Worm (Caenorhabditis elegans) whole organism, L4 larva: ENCODE results near the gene srg-30.

Experiments
- dpl-1 ChIP-seq: fragments of 150-350 bp; optimal IDR thresholded peaks from 2 replicates; lab custom pipeline; 2014; ENCODE audit warnings: missing biosample characterization, missing genetic modification reagents, missing genetic modification characterization
- fkh-10 ChIP-seq: fragments of 150-350 bp; optimal IDR thresholded peaks from 2 replicates; lab custom pipeline; 2014; ENCODE audit warnings: missing biosample characterization, missing genetic modification reagents, missing genetic modification characterization
- lsy-2 ChIP-seq, 2 experiments: fragments of 150-350 bp in 1 of 2; sonication (generic microtip) in 1 of 2; optimal IDR thresholded peaks; 2 replicates each; lab custom pipeline; 2014 to 2017; ENCODE audit warnings: missing biosample characterization in 2 of 2, missing genetic modification characterization in 2 of 2
- saeg-2 ChIP-seq: fragments of 200-800 bp; sonication (Bioruptor generic); IDR thresholded peaks from 2 replicates; pipeline ENCODE4 v1.3.6; 2022; ENCODE audit warnings: missing genetic modification reagents, missing genetic modification characterization, missing compliant biosample characterization
- skn-1 ChIP-seq: fragments of 150-350 bp; optimal IDR thresholded peaks from 2 replicates; lab custom pipeline; 2014; ENCODE audit warnings: missing biosample characterization, missing genetic modification characterization

ce11 chrV:6685499-6685898, 32.6 kb downstream of the srg-30 start:
- TF ChIP-seq lsy-2 (tag; optimal IDR thresholded peaks at IDR 0.05; lab: Kevin White, UChicago) (no peak), saeg-2 (GFP tag; lab: Robert Waterston, UW) (no peak), fkh-10 (GFP tag; lab: Kevin White, UChicago) (no peak), dpl-1 (GFP tag; lab: Kevin White, UChicago) (no peak), skn-1 (tag; lab: Kevin White, UChicago) (no peak)
